Worm (Caenorhabditis elegans) whole organism, dauer: Measurements from ENCODE around the gene C32D5.7.

Source experiments
- unc-62 ChIP-seq: sonication (generic microtip); optimal IDR thresholded peaks from 2 replicates; lab custom pipeline; 2017; ENCODE audit warnings: missing biosample characterization, missing genetic modification reagents, missing genetic modification characterization

Gene C32D5.7

DNA sequence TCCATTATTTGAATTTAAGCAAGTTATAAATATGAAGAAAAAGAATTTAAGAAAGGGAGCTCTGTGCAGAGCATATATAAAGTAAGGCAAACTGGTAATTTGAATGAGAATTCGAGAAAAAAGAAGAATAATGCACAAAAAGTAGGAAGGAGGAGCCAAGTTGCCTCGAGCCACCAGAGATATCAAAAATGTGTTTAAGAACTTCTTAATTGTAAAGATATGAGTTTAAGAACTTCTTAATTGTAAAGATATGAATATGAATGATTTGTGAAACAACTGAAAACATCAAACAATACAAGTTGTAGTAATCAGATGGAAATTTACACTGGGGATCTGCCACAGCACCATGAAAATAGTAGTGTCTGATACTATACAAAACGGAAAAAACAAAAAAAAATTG, 53.0 kb downstream of the C32D5.7 start, which contains the start of gene F13H8.6:
Gene F13H8.6 (minus strand): TSS at position 101 of the 400 bp plus-strand sequence.
- no peak for TF ChIP-seq unc-62 (GFP tag; lab: Kevin White, UChicago)
